Worm (Caenorhabditis elegans): ENCODE data around the gene M01H9.5.

Gene M01H9.5

ce11 chrIV:4449843-4450242 lies 15.4 kb upstream of the M01H9.5 start (continued):
- peak; percentile 33; the same call in 1 of the 2 replicates for TF ChIP-seq hmg-1.2 (GFP tag; IDR thresholded peaks at IDR 0.05)
- TF ChIP-seq ekl-4 (GFP tag; IDR thresholded peaks at IDR 0.05) = no peak; the same call in 1 of the 2 replicates
- peak; percentile 80 for TF ChIP-seq nhr-80 (tag; optimal IDR thresholded peaks at IDR 0.05)
- peak; percentile 47 for TF ChIP-seq nhr-90 (tag; optimal IDR thresholded peaks at IDR 0.05)
- TF ChIP-seq sdz-38 (tag; optimal IDR thresholded peaks at IDR 0.05) = no peak
- TF ChIP-seq lin-40 (tag; optimal IDR thresholded peaks at IDR 0.05) = peak; percentile 52
- TF ChIP-seq cebp-1 (GFP tag; IDR thresholded peaks at IDR 0.05) = no peak
- peak; percentile 56 for TF ChIP-seq cebp-1 (tag; optimal IDR thresholded peaks at IDR 0.05)
- no peak for TF ChIP-seq ztf-3 (GFP tag; optimal IDR thresholded peaks at IDR 0.05)
- peak; percentile 7 for TF ChIP-seq dpff-1 (tag; optimal IDR thresholded peaks at IDR 0.05)
- peak; percentile 35; the same call in 1 of the 2 replicates for TF ChIP-seq D2030.7 (GFP tag; IDR thresholded peaks at IDR 0.05)
- no peak for TF ChIP-seq chd-7 (tag; optimal IDR thresholded peaks at IDR 0.05)
- peak; percentile 64 for TF ChIP-seq madf-10 (tag; optimal IDR thresholded peaks at IDR 0.05)
- TF ChIP-seq die-1 (tag; optimal IDR thresholded peaks at IDR 0.05) = peak; percentile 18
- peak; percentile 58; the same call in 1 of the 2 replicates for TF ChIP-seq lin-26 (GFP tag; IDR thresholded peaks at IDR 0.05)
- peak; percentile 51 for TF ChIP-seq hrde-1 (tag; optimal IDR thresholded peaks at IDR 0.05; ENCODE audit: borderline replicate concordance)
- TF ChIP-seq repo-1 (tag; optimal IDR thresholded peaks at IDR 0.05) = peak; percentile 75
- TF ChIP-seq ceh-91 (GFP tag; IDR thresholded peaks at IDR 0.05) = peak; percentile 22
- TF ChIP-seq tbp1 (GFP tag; optimal IDR thresholded peaks at IDR 0.05) = peak; percentile 43
- peak; percentile 70; the same call in 1 of the 2 replicates for TF ChIP-seq Y95B8A.8 (GFP tag; IDR thresholded peaks at IDR 0.05)
- 0 out of 2 replicates have a peak, but pooled peaks have one; percentile 40 for TF ChIP-seq pbrm-1 (GFP tag; IDR thresholded peaks at IDR 0.05)
- no peak for TF ChIP-seq zim-3 (tag; optimal IDR thresholded peaks at IDR 0.05)

DNA sequence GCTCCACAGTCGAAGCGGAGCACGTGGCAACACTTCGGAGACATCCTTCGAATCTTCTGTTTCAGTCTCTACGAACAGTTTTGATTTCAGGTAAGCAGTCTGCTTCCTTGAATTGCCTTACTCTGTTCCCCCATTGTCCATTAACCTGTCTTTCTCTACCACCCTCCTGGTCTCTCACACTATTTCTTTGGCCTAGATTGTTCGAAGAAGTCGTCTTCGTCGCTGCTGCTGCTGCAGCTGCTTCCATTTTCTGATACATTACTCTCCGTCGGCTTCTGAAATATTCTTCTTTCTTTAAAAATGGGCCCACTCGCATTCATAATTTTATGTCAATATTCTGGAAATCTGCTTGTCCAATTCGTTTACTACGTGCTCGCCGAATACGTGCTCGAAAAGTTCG lies 13.7 kb upstream of the M01H9.5 start, which contains the start of gene R08C7.1:
Gene R08C7.1 (plus strand): TSS at position 301 of the 400 bp plus-strand sequence.
- TF ChIP-seq hmg-1.2 (GFP tag; IDR thresholded peaks at IDR 0.05) = peak; percentile 50; the same call in 1 of the 2 replicates
- no peak for TF ChIP-seq repo-1 (tag; optimal IDR thresholded peaks at IDR 0.05)

- TF ChIP-seq attf-5 (GFP tag; optimal IDR thresholded peaks at IDR 0.05) (no peak), madf-8 (GFP tag; conservative IDR thresholded peaks at IDR 0.05) (no peak), F39B2.1 (GFP tag; IDR thresholded peaks at IDR 0.05) (no peak), madf-3 (GFP tag; IDR thresholded peaks at IDR 0.05) (no peak), cebp-1 (GFP tag; IDR thresholded peaks at IDR 0.05) (no peak), cebp-1 (tag; optimal IDR thresholded peaks at IDR 0.05) (no peak), him-1 (tag; optimal IDR thresholded peaks at IDR 0.05) (no peak), snpc-4 (GFP tag; optimal IDR thresholded peaks at IDR 0.05) (no peak), snpc-4 (tag; optimal IDR thresholded peaks at IDR 0.05) (peak in 1 of 4 experiments; percentile 28), xnd-1 (tag; optimal IDR thresholded peaks at IDR 0.05) (no peak), nhr-120 (GFP tag; IDR thresholded peaks at IDR 0.05) (no peak), mcd-1 (GFP tag; IDR thresholded peaks at IDR 0.05) (peak; percentile 7; the same call in 1 of the 2 replicates), Y53F4B.3 (GFP tag; IDR thresholded peaks at IDR 0.05) (no peak), somi-1 (GFP tag; optimal IDR thresholded peaks at IDR 0.05) (no peak), sea-2 (GFP tag; IDR thresholded peaks at IDR 0.05) (no peak), mes-4 (tag; optimal IDR thresholded peaks at IDR 0.05) (no peak), ztf-22 (GFP tag; optimal IDR thresholded peaks at IDR 0.05) (no peak), ekl-4 (GFP tag; IDR thresholded peaks at IDR 0.05) (no peak), hrde-1 (tag; optimal IDR thresholded peaks at IDR 0.05; ENCODE audit: borderline replicate concordance) (no peak), ztf-18 (tag; optimal IDR thresholded peaks at IDR 0.05) (no peak), snpc-1.3 (tag; optimal IDR thresholded peaks at IDR 0.05; ENCODE audit: insufficient read depth) (no peak), F52B5.7 (tag; optimal IDR thresholded peaks at IDR 0.05) (no peak), B0019.2 (GFP tag; conservative IDR thresholded peaks at IDR 0.05) (no peak), nfya-1 (tag; optimal IDR thresholded peaks at IDR 0.05; ENCODE audit: borderline replicate concordance, insufficient read depth) (no peak), attf-3 (GFP tag; conservative IDR thresholded peaks at IDR 0.05) (no peak), ZK185.1 (tag; optimal IDR thresholded peaks at IDR 0.05; ENCODE audit: poor library complexity, severe bottlenecking) (no peak)
Observed at ce11 chrIV:4454330-4455173, 10.7 kb upstream of the M01H9.5 start, which contains the start of gene R08C7.11. Gene R08C7.11, minus strand, starts transcription at chrIV:4454937.
